Worm (Caenorhabditis elegans): ENCODE data around the gene F38B6.2.

The F38B6.2 gene

ce11 chrX:6743853-6744346 is 45.6 kb downstream of the F38B6.2 start (continued):
- TF ChIP-seq ceh-9 (tag; optimal IDR thresholded peaks at IDR 0.05) = no peak
- peak; percentile 97 for TF ChIP-seq nhr-23 (tag; optimal IDR thresholded peaks at IDR 0.05)
- TF ChIP-seq jun-1 (tag; optimal IDR thresholded peaks at IDR 0.05) = peak; percentile 76
- TF ChIP-seq elt-2 (tag; optimal IDR thresholded peaks at IDR 0.05) = peak; percentile 98
- peak; percentile 80 for TF ChIP-seq egl-5 (tag; optimal IDR thresholded peaks at IDR 0.05)
- TF ChIP-seq mml-1 (tag; optimal IDR thresholded peaks at IDR 0.05) = peak; percentile 92
- TF ChIP-seq nhr-11 (tag; optimal IDR thresholded peaks at IDR 0.05) = peak; percentile 68
- TF ChIP-seq pqm-1 (tag; optimal IDR thresholded peaks at IDR 0.05) = peak; percentile 89

ce11 chrX:6744537-6744936 is 46.2 kb downstream of the F38B6.2 start:
- TF ChIP-seq ama-1 (optimal IDR thresholded peaks at IDR 0.05) = peak; percentile 37
- TF ChIP-seq fos-1 (tag; optimal IDR thresholded peaks at IDR 0.05) = peak; percentile 31
- TF ChIP-seq pha-4 (tag; optimal IDR thresholded peaks at IDR 0.05) = peak; percentile 12
- peak; percentile 83 for TF ChIP-seq pqm-1 (tag; optimal IDR thresholded peaks at IDR 0.05)
- TF ChIP-seq ceh-28 (tag; optimal IDR thresholded peaks at IDR 0.05) = no peak
- no peak for TF ChIP-seq lsy-12 (tag; optimal IDR thresholded peaks at IDR 0.05)
- no peak for TF ChIP-seq nhr-77 (tag; optimal IDR thresholded peaks at IDR 0.05)
- TF ChIP-seq elt-2 (tag; optimal IDR thresholded peaks at IDR 0.05) = peak; percentile 96
- peak; percentile 76 for TF ChIP-seq nhr-43 (tag; optimal IDR thresholded peaks at IDR 0.05; ENCODE audit: poor library complexity, severe bottlenecking)
- TF ChIP-seq elt-3 (tag; optimal IDR thresholded peaks at IDR 0.05) = peak in 1 of 3 experiments; percentile 83
- no peak for TF ChIP-seq ceh-16 (tag; optimal IDR thresholded peaks at IDR 0.05)
- TF ChIP-seq mdl-1 (tag; optimal IDR thresholded peaks at IDR 0.05) = peak; percentile 72
- peak; percentile 65 for TF ChIP-seq nhr-23 (tag; optimal IDR thresholded peaks at IDR 0.05)
- peak; percentile 78 for TF ChIP-seq jun-1 (tag; optimal IDR thresholded peaks at IDR 0.05)

ce11 chrX:6744978-6745377 is 46.6 kb downstream of the F38B6.2 start:
- TF ChIP-seq nfya-1 (tag; optimal IDR thresholded peaks at IDR 0.05; ENCODE audit: insufficient read depth) (peak; percentile 9), nhr-28 (tag; optimal IDR thresholded peaks at IDR 0.05) (no peak), lin-39 (tag; optimal IDR thresholded peaks at IDR 0.05) (peak; percentile 66), hmg-11 (tag; optimal IDR thresholded peaks at IDR 0.05) (peak; percentile 15), mdl-1 (tag; optimal IDR thresholded peaks at IDR 0.05) (peak; percentile 36), ztf-4 (tag; optimal IDR thresholded peaks at IDR 0.05) (no peak), unc-62 (GFP tag; optimal IDR thresholded peaks at IDR 0.05) (peak; percentile 60), fkh-10 (GFP tag; optimal IDR thresholded peaks at IDR 0.05) (peak; percentile 85)

ce11 chrX:6745515-6745914 is 47.2 kb downstream of the F38B6.2 start:
- TF ChIP-seq R02D3.7 (tag; optimal IDR thresholded peaks at IDR 0.05) = no peak
- TF ChIP-seq nhr-237 (tag; optimal IDR thresholded peaks at IDR 0.05) = no peak
- TF ChIP-seq nfya-1 (tag; optimal IDR thresholded peaks at IDR 0.05; ENCODE audit: insufficient read depth) = no peak
- no peak for TF ChIP-seq nhr-11 (tag; optimal IDR thresholded peaks at IDR 0.05)
- TF ChIP-seq eor-1 (tag; optimal IDR thresholded peaks at IDR 0.05) = no peak
- peak; percentile 64 for TF ChIP-seq mml-1 (tag; optimal IDR thresholded peaks at IDR 0.05)
- no peak for TF ChIP-seq ceh-9 (tag; optimal IDR thresholded peaks at IDR 0.05)
- no peak for TF ChIP-seq fos-1 (tag; optimal IDR thresholded peaks at IDR 0.05)
- no peak for TF ChIP-seq nhr-76 (tag; optimal IDR thresholded peaks at IDR 0.05)
- TF ChIP-seq zag-1 (tag; optimal IDR thresholded peaks at IDR 0.05) = no peak
- TF ChIP-seq elt-3 (tag; optimal IDR thresholded peaks at IDR 0.05) = no peak
- TF ChIP-seq ztf-11 (tag; optimal IDR thresholded peaks at IDR 0.05) = no peak
- TF ChIP-seq egl-27 (tag; optimal IDR thresholded peaks at IDR 0.05) = no peak
- no peak for TF ChIP-seq fkh-2 (tag; optimal IDR thresholded peaks at IDR 0.05)
- TF ChIP-seq ceh-82 (tag; optimal IDR thresholded peaks at IDR 0.05) = no peak
- no peak for TF ChIP-seq lin-39 (tag; optimal IDR thresholded peaks at IDR 0.05)
- TF ChIP-seq nhr-25 (tag; optimal IDR thresholded peaks at IDR 0.05) = no peak
- no peak for TF ChIP-seq unc-62 (GFP tag; optimal IDR thresholded peaks at IDR 0.05)
- no peak for TF ChIP-seq lsy-12 (tag; optimal IDR thresholded peaks at IDR 0.05)
- TF ChIP-seq elt-1 (tag; optimal IDR thresholded peaks at IDR 0.05) = no peak
- TF ChIP-seq mdl-1 (tag; optimal IDR thresholded peaks at IDR 0.05) = peak; percentile 83
- TF ChIP-seq egl-5 (tag; optimal IDR thresholded peaks at IDR 0.05) = peak; percentile 34
- no peak for TF ChIP-seq hmg-11 (tag; optimal IDR thresholded peaks at IDR 0.05)
- TF ChIP-seq nhr-67 (tag; optimal IDR thresholded peaks at IDR 0.05) = no peak
- no peak for TF ChIP-seq nhr-43 (tag; optimal IDR thresholded peaks at IDR 0.05; ENCODE audit: poor library complexity, severe bottlenecking)
- no peak for TF ChIP-seq ZK546.5 (tag; optimal IDR thresholded peaks at IDR 0.05)
- TF ChIP-seq nhr-23 (tag; optimal IDR thresholded peaks at IDR 0.05) = peak; percentile 27
- peak; percentile 71 for TF ChIP-seq ama-1 (optimal IDR thresholded peaks at IDR 0.05)
- no peak for TF ChIP-seq sea-2 (GFP tag; optimal IDR thresholded peaks at IDR 0.05)
- TF ChIP-seq tbx-2 (tag; optimal IDR thresholded peaks at IDR 0.05) = no peak
- no peak for TF ChIP-seq pqm-1 (tag; optimal IDR thresholded peaks at IDR 0.05)
- no peak for TF ChIP-seq snpc-4 (tag; optimal IDR thresholded peaks at IDR 0.05)
- TF ChIP-seq nhr-77 (tag; optimal IDR thresholded peaks at IDR 0.05) = no peak
- no peak for TF ChIP-seq fkh-10 (GFP tag; optimal IDR thresholded peaks at IDR 0.05)
- TF ChIP-seq skn-1 (tag; optimal IDR thresholded peaks at IDR 0.05) = no peak
- no peak for TF ChIP-seq lin-15B (tag; optimal IDR thresholded peaks at IDR 0.05)
- no peak for TF ChIP-seq elt-2 (tag; optimal IDR thresholded peaks at IDR 0.05)
- no peak for TF ChIP-seq pha-4 (tag; optimal IDR thresholded peaks at IDR 0.05)
- TF ChIP-seq ceh-16 (tag; optimal IDR thresholded peaks at IDR 0.05) = no peak
- no peak for TF ChIP-seq aly-2 (tag; optimal IDR thresholded peaks at IDR 0.05)

Measured in whole organism, L3 larva.